Worm (Caenorhabditis elegans) whole organism, young adult: ENCODE results near the gene H40L08.8.

Experiments
- B0035.1 ChIP-seq: sonication (generic microtip); optimal IDR thresholded peaks from 2 replicates; lab custom pipeline; 2016; ENCODE audit warnings: missing genetic modification characterization, mild to moderate bottlenecking, missing compliant biosample characterization, missing genotype, missing genetic modification reagents
- B0336.3 ChIP-seq: fragments of 200-800 bp; sonication (Bioruptor generic); IDR thresholded peaks from 2 replicates; pipeline ENCODE4 v1.3.6; 2022; ENCODE audit warnings: missing genetic modification characterization, missing compliant biosample characterization
- Y79H2A.3 ChIP-seq: fragments of 200-800 bp; sonication (Bioruptor generic); conservative IDR thresholded peaks from 2 replicates; pipeline ENCODE4 v1.3.6; 2022; ENCODE audit warnings: missing genetic modification reagents, missing genetic modification characterization, missing compliant biosample characterization
- nhr-90 ChIP-seq: sonication (generic microtip); optimal IDR thresholded peaks from 2 replicates; lab custom pipeline; 2016; ENCODE audit warnings: missing genotype, mild to moderate bottlenecking, missing genetic modification characterization, missing compliant biosample characterization
- pha-4 ChIP-seq: fragments of 150-350 bp; sonication (generic microtip); optimal IDR thresholded peaks from 2 replicates; lab custom pipeline; 2014; ENCODE audit warnings: missing biosample characterization, missing genetic modification reagents, missing genetic modification characterization
- rcor-1 ChIP-seq: fragments of 200-800 bp; sonication (Bioruptor generic); IDR thresholded peaks from 2 replicates; pipeline ENCODE4 v1.3.6; 2022; ENCODE audit warnings: missing genetic modification reagents, missing genetic modification characterization, missing compliant biosample characterization
- repo-1 ChIP-seq: sonication (generic microtip); optimal IDR thresholded peaks from 2 replicates; lab custom pipeline; 2017; ENCODE audit warnings: mild to moderate bottlenecking, missing genetic modification characterization, missing compliant biosample characterization
- ztf-22 ChIP-seq: fragments of 200-800 bp; sonication (Bioruptor generic); optimal IDR thresholded peaks from 2 replicates; lab custom pipeline; 2018; ENCODE audit warnings: mild to moderate bottlenecking, missing genetic modification characterization, moderate library complexity, missing compliant biosample characterization

DNA sequence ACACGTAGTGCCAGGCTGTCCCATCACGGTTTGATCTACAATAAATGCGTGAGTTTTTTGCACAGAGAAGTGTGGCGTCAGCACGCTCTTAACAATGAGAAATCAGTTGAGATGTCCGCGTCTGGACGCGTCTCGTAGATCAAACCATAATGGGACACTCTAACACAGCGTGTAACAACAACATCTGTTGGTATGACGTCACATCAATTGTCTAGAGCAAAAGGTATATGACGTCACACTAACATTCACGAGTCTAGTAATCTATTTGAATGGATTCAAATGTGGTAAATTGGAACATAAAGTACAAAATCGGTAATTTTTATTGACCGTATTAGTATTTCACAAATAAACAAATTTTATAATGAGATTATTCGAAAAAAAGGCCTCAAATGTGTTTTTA is 38.3 kb upstream of the H40L08.8 start:
- TF ChIP-seq B0035.1 (tag; lab: Kevin White, UChicago) (no peak), nhr-90 (tag; lab: Kevin White, UChicago) (no peak), ztf-22 (GFP tag; lab: Kevin White, UChicago) (no peak), pha-4 (no peak), repo-1 (tag; lab: Kevin White, UChicago) (no peak), rcor-1 (GFP tag; lab: Robert Waterston, UW) (no peak), Y79H2A.3 (GFP tag; lab: Robert Waterston, UW) (no peak), B0336.3 (GFP tag; lab: Robert Waterston, UW) (no peak)
